Worm (Caenorhabditis elegans): ENCODE results near the gene R07E4.5.
A peak's percentile ranks its signal among the peaks of the same experiment; 100 is the strongest.

DNA sequence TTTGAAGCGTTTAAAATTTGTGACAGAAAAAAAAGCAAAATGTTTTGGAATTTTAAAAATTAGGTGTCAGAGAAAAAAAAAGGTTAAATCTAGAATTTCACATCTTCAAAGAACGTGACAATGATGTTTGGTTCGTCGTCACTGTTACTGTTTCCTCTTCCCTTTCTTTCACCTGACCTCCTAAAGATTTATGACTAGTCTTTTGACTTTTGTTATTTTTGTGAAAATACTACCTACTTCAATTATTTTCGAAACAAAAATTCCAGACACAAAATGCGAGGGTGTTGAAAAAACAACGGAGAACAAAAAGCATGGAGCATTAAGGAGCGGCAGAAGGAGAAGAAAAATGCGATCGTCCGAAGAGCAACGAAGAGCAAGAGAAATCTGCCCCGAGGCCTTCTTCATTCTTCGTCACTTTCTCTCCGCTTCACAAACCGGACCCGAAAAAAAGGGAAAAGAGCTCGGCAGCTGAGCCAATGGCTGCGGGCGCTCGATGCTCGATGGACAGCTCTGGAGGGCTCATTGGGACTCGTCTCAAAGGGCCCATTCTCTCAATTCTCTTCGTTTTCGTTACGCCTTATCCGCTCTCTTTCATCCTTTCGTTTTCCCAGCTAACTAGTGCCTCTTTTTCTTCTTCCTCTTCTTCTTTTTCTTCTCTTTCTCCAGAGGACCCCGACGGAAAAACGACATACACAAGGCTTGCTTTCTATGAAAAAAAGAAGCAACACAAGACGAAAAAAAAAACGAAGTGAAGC, 23.4 kb upstream of the R07E4.5 start:
- TF ChIP-seq lsy-2 (tag; optimal IDR thresholded peaks at IDR 0.05) (peak in 1 of 2 experiments; percentile 35), mes-2 (tag; optimal IDR thresholded peaks at IDR 0.05; ENCODE audit: poor library complexity, severe bottlenecking) (peak; percentile 6), dpl-1 (GFP tag; optimal IDR thresholded peaks at IDR 0.05) (no peak), mdl-1 (tag; optimal IDR thresholded peaks at IDR 0.05) (no peak), lin-15B (tag; optimal IDR thresholded peaks at IDR 0.05) (no peak), F49E8.2 (tag; optimal IDR thresholded peaks at IDR 0.05; ENCODE audit: borderline replicate concordance) (no peak), zfp-2 (tag; optimal IDR thresholded peaks at IDR 0.05) (no peak), mxl-3 (GFP tag; optimal IDR thresholded peaks at IDR 0.05) (no peak), dmd-9 (GFP tag; IDR thresholded peaks at IDR 0.05) (no peak), ztf-11 (tag; optimal IDR thresholded peaks at IDR 0.05) (no peak), R02D3.7 (tag; optimal IDR thresholded peaks at IDR 0.05) (no peak), ces-1 (GFP tag; optimal IDR thresholded peaks at IDR 0.05) (no peak)

Data from whole organism, L4 larva.